Worm (Caenorhabditis elegans): Measurements from ENCODE around the gene nhr-209.
"Not testable (repeated sequence)": the region's sequence is repeated elsewhere in the genome, so short reads cannot be mapped to it uniquely, and the experiment has no call there.

nhr-209 gene

DNA sequence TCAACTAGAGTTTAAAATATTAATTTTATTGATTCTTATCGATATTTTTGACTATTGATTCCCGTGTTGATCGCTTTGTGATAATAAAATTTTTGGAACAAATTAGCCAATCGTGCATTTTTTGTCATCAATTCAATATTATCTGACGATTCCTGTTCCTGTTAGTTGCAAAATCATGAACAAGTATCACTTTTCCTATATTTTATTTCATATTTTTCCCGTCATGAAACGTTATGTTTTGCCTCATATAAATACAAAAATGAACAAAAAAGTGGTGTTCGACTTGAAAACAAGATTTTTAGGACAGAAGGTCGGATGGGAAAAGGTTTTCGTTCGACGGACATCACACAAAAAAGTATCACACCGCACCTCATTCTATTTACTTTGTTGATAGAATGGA lies 23.3 kb downstream of the nhr-209 start, which contains the start of gene C13C4.6:
Gene C13C4.6, plus strand, starts transcription at position 301 of the 400 bp plus-strand sequence.
- TF ChIP-seq ztf-4 (tag; optimal IDR thresholded peaks at IDR 0.05) (no peak), ama-1 (optimal IDR thresholded peaks at IDR 0.05) (no peak), ztf-11 (tag; optimal IDR thresholded peaks at IDR 0.05) (no peak), egl-27 (tag; optimal IDR thresholded peaks at IDR 0.05) (no peak), alr-1 (tag; optimal IDR thresholded peaks at IDR 0.05) (no peak), nhr-11 (tag; optimal IDR thresholded peaks at IDR 0.05) (no peak), C34F6.9 (tag; optimal IDR thresholded peaks at IDR 0.05) (no peak), nhr-77 (tag; optimal IDR thresholded peaks at IDR 0.05) (no peak), elt-1 (tag; optimal IDR thresholded peaks at IDR 0.05) (no peak), nhr-21 (tag; optimal IDR thresholded peaks at IDR 0.05) (no peak), mab-5 (tag; optimal IDR thresholded peaks at IDR 0.05) (no peak), gmeb-1 (tag; optimal IDR thresholded peaks at IDR 0.05) (no peak), ceh-16 (tag; optimal IDR thresholded peaks at IDR 0.05) (no peak), blmp-1 (tag; optimal IDR thresholded peaks at IDR 0.05; ENCODE audit: insufficient read depth) (no peak), nhr-129 (tag; optimal IDR thresholded peaks at IDR 0.05) (no peak), crh-2 (tag; optimal IDR thresholded peaks at IDR 0.05) (no peak), lin-39 (tag; optimal IDR thresholded peaks at IDR 0.05) (no peak), snpc-4 (tag; optimal IDR thresholded peaks at IDR 0.05) (no peak), skn-1 (tag; optimal IDR thresholded peaks at IDR 0.05) (no peak), R02D3.7 (tag; optimal IDR thresholded peaks at IDR 0.05) (no peak)

- TF ChIP-seq nhr-77, lsy-2, crh-2 (tag; optimal IDR thresholded peaks at IDR 0.05): not testable (repeated sequence)
These were observed 32.7 kb downstream of the nhr-209 start, which contains the start of gene C27A7.6 for ce11 chrV:12130688-12131087. TSS of gene C27A7.6 (minus strand) at chrV:12130788.

- not testable (repeated sequence) for TF ChIP-seq nhr-11 (tag; optimal IDR thresholded peaks at IDR 0.05); sma-9 (GFP tag; optimal IDR thresholded peaks at IDR 0.05); sma-9 (tag; optimal IDR thresholded peaks at IDR 0.05); ama-1 (optimal IDR thresholded peaks at IDR 0.05)
These were observed 33.2 kb downstream of the nhr-209 start, which contains the start of gene enpp-1 for ce11 chrV:12131157-12131556. TSS of gene enpp-1 (plus strand) at chrV:12131457.

DNA sequence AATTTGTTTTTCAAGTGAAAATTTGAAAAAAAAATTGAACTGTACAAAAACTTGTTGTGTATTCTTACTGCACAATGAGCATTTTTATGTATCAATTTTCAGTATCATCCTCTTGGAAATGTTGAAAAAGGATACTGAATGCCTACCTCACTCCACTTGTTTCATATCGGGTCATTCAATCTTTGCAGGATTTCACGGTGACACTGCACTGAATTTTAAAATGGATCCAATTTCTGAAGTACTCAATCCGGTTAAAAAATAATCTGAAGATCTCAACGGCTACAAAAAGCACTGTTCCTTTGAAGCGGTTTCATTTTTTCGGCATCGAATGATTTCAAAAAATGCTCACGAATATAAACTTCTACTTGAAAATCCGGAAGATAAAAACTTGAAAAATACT lies 40.0 kb downstream of the nhr-209 start:
- no peak for TF ChIP-seq mab-5 (tag; optimal IDR thresholded peaks at IDR 0.05)
- TF ChIP-seq nhr-237 (tag; optimal IDR thresholded peaks at IDR 0.05) = no peak
- no peak for TF ChIP-seq F13H6.1 (tag; optimal IDR thresholded peaks at IDR 0.05)
- TF ChIP-seq unc-62 (GFP tag; optimal IDR thresholded peaks at IDR 0.05) = no peak
- no peak for TF ChIP-seq snpc-4 (tag; optimal IDR thresholded peaks at IDR 0.05)
- no peak for TF ChIP-seq nhr-77 (tag; optimal IDR thresholded peaks at IDR 0.05)
- no peak for TF ChIP-seq ztf-1 (GFP tag; conservative IDR thresholded peaks at IDR 0.05)
- TF ChIP-seq nhr-11 (tag; optimal IDR thresholded peaks at IDR 0.05) = no peak
- no peak for TF ChIP-seq ztf-4 (tag; optimal IDR thresholded peaks at IDR 0.05)
- no peak for TF ChIP-seq nhr-12 (tag; optimal IDR thresholded peaks at IDR 0.05)
- no peak for TF ChIP-seq nhr-10 (tag; optimal IDR thresholded peaks at IDR 0.05)
- no peak for TF ChIP-seq sma-3 (GFP tag; optimal IDR thresholded peaks at IDR 0.05)
- no peak for TF ChIP-seq nhr-25 (tag; optimal IDR thresholded peaks at IDR 0.05)
- no peak for TF ChIP-seq lsy-2 (tag; optimal IDR thresholded peaks at IDR 0.05)
- no peak for TF ChIP-seq mbf-1 (tag; optimal IDR thresholded peaks at IDR 0.05)
- no peak for TF ChIP-seq blmp-1 (tag; optimal IDR thresholded peaks at IDR 0.05; ENCODE audit: insufficient read depth)

DNA sequence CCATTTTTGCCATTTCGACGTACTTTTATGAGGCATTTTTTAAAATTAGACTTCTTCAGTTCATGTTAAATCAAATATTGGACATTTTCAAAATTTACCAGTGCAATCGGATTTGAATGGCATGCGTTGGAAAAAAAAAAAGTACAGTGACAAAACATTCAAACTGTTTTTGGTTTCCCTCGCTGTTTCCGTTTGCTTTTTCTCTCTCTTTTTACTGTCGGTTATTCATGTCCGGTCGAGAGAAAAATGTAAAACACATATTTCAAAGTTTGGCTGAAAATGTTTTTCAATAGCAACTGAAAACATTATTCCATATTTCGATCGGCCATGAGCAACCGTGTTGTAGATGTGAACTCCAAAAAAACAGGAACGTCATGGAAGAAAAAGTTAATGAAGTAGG lies 42.7 kb downstream of the nhr-209 start, which contains the start of gene C27A7.3:
Gene C27A7.3, plus strand, starts transcription at position 301 of the 400 bp plus-strand sequence.
- TF ChIP-seq Y55F3AM.14 (GFP tag; optimal IDR thresholded peaks at IDR 0.05) = no peak
- TF ChIP-seq fos-1 (tag; optimal IDR thresholded peaks at IDR 0.05) = no peak
- TF ChIP-seq lin-13 (GFP tag; optimal IDR thresholded peaks at IDR 0.05) = no peak
- no peak for TF ChIP-seq nhr-237 (tag; optimal IDR thresholded peaks at IDR 0.05)
- TF ChIP-seq ZK546.5 (tag; optimal IDR thresholded peaks at IDR 0.05) = no peak
- no peak for TF ChIP-seq lin-39 (tag; optimal IDR thresholded peaks at IDR 0.05)
- no peak for TF ChIP-seq R02D3.7 (tag; optimal IDR thresholded peaks at IDR 0.05)
- TF ChIP-seq nhr-129 (tag; optimal IDR thresholded peaks at IDR 0.05) = no peak
- TF ChIP-seq gmeb-1 (tag; optimal IDR thresholded peaks at IDR 0.05) = no peak
- TF ChIP-seq ztf-1 (GFP tag; conservative IDR thresholded peaks at IDR 0.05) = no peak
- TF ChIP-seq unc-62 (GFP tag; optimal IDR thresholded peaks at IDR 0.05) = no peak
- TF ChIP-seq nhr-23 (tag; optimal IDR thresholded peaks at IDR 0.05) = no peak
- no peak for TF ChIP-seq blmp-1 (tag; optimal IDR thresholded peaks at IDR 0.05; ENCODE audit: insufficient read depth)

Measured in whole organism, L2 larva.